Fruit fly (Drosophila melanogaster): ENCODE data around the gene Rhau.

Gene Rhau

dm6 chr2L:20735121-20735855, 22.5 kb downstream of the Rhau start:
- TF ChIP-seq ttk (optimal IDR thresholded peaks at IDR 0.05) (no peak), psq (optimal IDR thresholded peaks at IDR 0.05) (peak; percentile 28)

- TF ChIP-seq ttk (optimal IDR thresholded peaks at IDR 0.05) (no peak), Myc (optimal IDR thresholded peaks at IDR 0.05) (no peak), psq (optimal IDR thresholded peaks at IDR 0.05) (peak; percentile 49)
Observed at dm6 chr2L:20734687-20735088, 23.1 kb downstream of the Rhau start.

- TF ChIP-seq ttk (optimal IDR thresholded peaks at IDR 0.05) (no peak), insv (optimal IDR thresholded peaks at IDR 0.05) (no peak), Sin3A (optimal IDR thresholded peaks at IDR 0.05) (no peak), psq (optimal IDR thresholded peaks at IDR 0.05) (no peak), Myc (optimal IDR thresholded peaks at IDR 0.05) (no peak), h (optimal IDR thresholded peaks at IDR 0.05) (no peak)
Observed at dm6 chr2L:20734066-20734686, 23.6 kb downstream of the Rhau start, which contains the start of gene TM9SF2. Gene TM9SF2, minus strand, starts transcription at chr2L:20734309.

- TF ChIP-seq insv (optimal IDR thresholded peaks at IDR 0.05) = no peak
- no peak for TF ChIP-seq psq (optimal IDR thresholded peaks at IDR 0.05)
- no peak for TF ChIP-seq Myc (optimal IDR thresholded peaks at IDR 0.05)
- TF ChIP-seq Sin3A (optimal IDR thresholded peaks at IDR 0.05) = no peak
- TF ChIP-seq h (optimal IDR thresholded peaks at IDR 0.05) = no peak
- no peak for TF ChIP-seq ttk (optimal IDR thresholded peaks at IDR 0.05)
Observed at dm6 chr2L:20733025-20733424, 24.8 kb downstream of the Rhau start.

- TF ChIP-seq ttk (optimal IDR thresholded peaks at IDR 0.05) = no peak
- TF ChIP-seq psq (optimal IDR thresholded peaks at IDR 0.05) = no peak
- TF ChIP-seq h (optimal IDR thresholded peaks at IDR 0.05) = no peak
- TF ChIP-seq Sin3A (optimal IDR thresholded peaks at IDR 0.05) = no peak
- no peak for TF ChIP-seq insv (optimal IDR thresholded peaks at IDR 0.05)
- TF ChIP-seq Myc (optimal IDR thresholded peaks at IDR 0.05) = no peak
Observed at dm6 chr2L:20730182-20730581, 27.6 kb downstream of the Rhau start, which contains the start of gene CarT. Gene CarT, minus strand, starts transcription at chr2L:20730282.

dm6 chr2L:20726451-20726850, 31.3 kb downstream of the Rhau start, which contains the start of gene CG9316:
Gene CG9316, minus strand, starts transcription at chr2L:20726551.
- TF ChIP-seq insv (optimal IDR thresholded peaks at IDR 0.05) (no peak), psq (optimal IDR thresholded peaks at IDR 0.05) (no peak), Sin3A (optimal IDR thresholded peaks at IDR 0.05) (no peak), Myc (optimal IDR thresholded peaks at IDR 0.05) (no peak)

dm6 chr2L:20724024-20724423, 33.8 kb downstream of the Rhau start:
- TF ChIP-seq h (optimal IDR thresholded peaks at IDR 0.05) (no peak), Sin3A (optimal IDR thresholded peaks at IDR 0.05) (no peak), ttk (optimal IDR thresholded peaks at IDR 0.05) (no peak), insv (optimal IDR thresholded peaks at IDR 0.05) (no peak), Myc (optimal IDR thresholded peaks at IDR 0.05) (no peak), psq (optimal IDR thresholded peaks at IDR 0.05) (no peak)

- TF ChIP-seq Sin3A (optimal IDR thresholded peaks at IDR 0.05) = no peak
- TF ChIP-seq Myc (optimal IDR thresholded peaks at IDR 0.05) = no peak
- TF ChIP-seq psq (optimal IDR thresholded peaks at IDR 0.05) = no peak
Observed at dm6 chr2L:20721456-20721855, 36.3 kb downstream of the Rhau start.

dm6 chr2L:20720011-20720410, 37.8 kb downstream of the Rhau start:
- TF ChIP-seq h (optimal IDR thresholded peaks at IDR 0.05) = no peak
- no peak for TF ChIP-seq ttk (optimal IDR thresholded peaks at IDR 0.05)

dm6 chr2L:20716712-20717111, 41.1 kb downstream of the Rhau start:
- TF ChIP-seq Sin3A (optimal IDR thresholded peaks at IDR 0.05) = no peak
- no peak for TF ChIP-seq psq (optimal IDR thresholded peaks at IDR 0.05)
- TF ChIP-seq ttk (optimal IDR thresholded peaks at IDR 0.05) = no peak
- TF ChIP-seq insv (optimal IDR thresholded peaks at IDR 0.05) = no peak
- no peak for TF ChIP-seq h (optimal IDR thresholded peaks at IDR 0.05)
- no peak for TF ChIP-seq Myc (optimal IDR thresholded peaks at IDR 0.05)

- no peak for TF ChIP-seq insv (optimal IDR thresholded peaks at IDR 0.05)
Observed at dm6 chr2L:20716077-20716476, 41.7 kb downstream of the Rhau start.

dm6 chr2L:20714468-20715404, 43.0 kb downstream of the Rhau start, which contains the start of gene Hr38:
Gene Hr38, minus strand, starts transcription at chr2L:20714588.
- TF ChIP-seq h (optimal IDR thresholded peaks at IDR 0.05) (no peak), Sin3A (optimal IDR thresholded peaks at IDR 0.05) (no peak), Myc (optimal IDR thresholded peaks at IDR 0.05) (no peak), psq (optimal IDR thresholded peaks at IDR 0.05) (no peak), ttk (optimal IDR thresholded peaks at IDR 0.05) (no peak), insv (optimal IDR thresholded peaks at IDR 0.05) (no peak)
